Worm (Caenorhabditis elegans) whole organism, L2 larva: ENCODE measurements around the gene tbc-18.

Experiments used
- ceh-82 ChIP-seq: fragments of 150-350 bp; optimal IDR thresholded peaks from 2 replicates; lab custom pipeline; 2014; ENCODE audit warnings: missing biosample characterization, missing genetic modification characterization
- dmd-4 ChIP-seq: sonication (generic microtip); optimal IDR thresholded peaks from 2 replicates; lab custom pipeline; 2017; ENCODE audit warnings: missing biosample characterization, missing genetic modification characterization
- elt-3 ChIP-seq: sonication (generic microtip); optimal IDR thresholded peaks from 2 replicates; lab custom pipeline; 2017; ENCODE audit warnings: missing biosample characterization, missing genetic modification characterization
- fos-1 ChIP-seq: fragments of 150-350 bp; optimal IDR thresholded peaks from 2 replicates; lab custom pipeline; 2014; ENCODE audit warnings: missing biosample characterization, missing genetic modification characterization
- lin-13 ChIP-seq: fragments of 150-350 bp; optimal IDR thresholded peaks from 2 replicates; lab custom pipeline; 2014; ENCODE audit warnings: missing biosample characterization, missing genetic modification reagents, missing genetic modification characterization
- lsy-2 ChIP-seq, 2 experiments: fragments of 150-350 bp in 1 of 2; sonication (generic microtip) in 1 of 2; optimal IDR thresholded peaks; 2 replicates each; lab custom pipeline; 2014 to 2017; ENCODE audit warnings: missing biosample characterization in 2 of 2, missing genetic modification characterization in 2 of 2
- mdl-1 ChIP-seq, 2 experiments: fragments of 150-350 bp in 1 of 2; sonication (generic microtip) in 1 of 2; optimal IDR thresholded peaks; 2 replicates each; lab custom pipeline; 2017; ENCODE audit warnings: missing biosample characterization in 2 of 2, missing genetic modification characterization in 2 of 2
- snpc-4 ChIP-seq: fragments of 150-350 bp; optimal IDR thresholded peaks from 2 replicates; lab custom pipeline; 2014; ENCODE audit warnings: missing biosample characterization, missing genetic modification characterization
- unc-62 ChIP-seq: fragments of 150-350 bp; optimal IDR thresholded peaks from 2 replicates; lab custom pipeline; 2014; ENCODE audit warnings: missing biosample characterization, missing genetic modification reagents, missing genetic modification characterization
- zag-1 ChIP-seq: fragments of 150-350 bp; optimal IDR thresholded peaks from 2 replicates; lab custom pipeline; 2014; ENCODE audit warnings: missing biosample characterization, missing genetic modification characterization

- TF ChIP-seq elt-3 (tag; lab: Kevin White, UChicago) (no peak), zag-1 (tag; lab: Kevin White, UChicago) (no peak), dmd-4 (tag; lab: Kevin White, UChicago) (no peak), unc-62 (GFP tag; lab: Kevin White, UChicago) (no peak), ceh-82 (no peak), fos-1 (peak; percentile 66), lsy-2 (tag; optimal IDR thresholded peaks at IDR 0.05; lab: Kevin White, UChicago) (peak in 1 of 2 experiments; percentile 73), snpc-4 (tag; lab: Kevin White, UChicago) (peak; percentile 62), mdl-1 (tag; optimal IDR thresholded peaks at IDR 0.05; lab: Kevin White, UChicago) (no peak), lin-13 (GFP tag; lab: Kevin White, UChicago) (peak; percentile 66)
Observed at ce11 chrX:8422020-8422419, 43.7 kb downstream of the tbc-18 start, which contains the start of gene tag-123.
